Worm (Caenorhabditis elegans): ENCODE results near the gene gpa-11.

ce11 chrII:4222983-4223382, 24.0 kb upstream of the gpa-11 start, which contains the start of gene C16A11.5:
- TF ChIP-seq elt-1 (tag; optimal IDR thresholded peaks at IDR 0.05) (no peak), ama-1 (optimal IDR thresholded peaks at IDR 0.05) (no peak), nhr-237 (tag; optimal IDR thresholded peaks at IDR 0.05) (no peak), aly-2 (tag; optimal IDR thresholded peaks at IDR 0.05) (no peak), nhr-77 (tag; optimal IDR thresholded peaks at IDR 0.05) (no peak), fkh-2 (tag; optimal IDR thresholded peaks at IDR 0.05) (no peak), zag-1 (tag; optimal IDR thresholded peaks at IDR 0.05) (no peak), lin-15B (tag; optimal IDR thresholded peaks at IDR 0.05) (no peak), nhr-76 (tag; optimal IDR thresholded peaks at IDR 0.05) (no peak), lin-39 (tag; optimal IDR thresholded peaks at IDR 0.05) (no peak)

Measured in whole organism, L3 larva.